Worm (Caenorhabditis elegans): ENCODE measurements around the gene clec-52.

The clec-52 gene

DNA sequence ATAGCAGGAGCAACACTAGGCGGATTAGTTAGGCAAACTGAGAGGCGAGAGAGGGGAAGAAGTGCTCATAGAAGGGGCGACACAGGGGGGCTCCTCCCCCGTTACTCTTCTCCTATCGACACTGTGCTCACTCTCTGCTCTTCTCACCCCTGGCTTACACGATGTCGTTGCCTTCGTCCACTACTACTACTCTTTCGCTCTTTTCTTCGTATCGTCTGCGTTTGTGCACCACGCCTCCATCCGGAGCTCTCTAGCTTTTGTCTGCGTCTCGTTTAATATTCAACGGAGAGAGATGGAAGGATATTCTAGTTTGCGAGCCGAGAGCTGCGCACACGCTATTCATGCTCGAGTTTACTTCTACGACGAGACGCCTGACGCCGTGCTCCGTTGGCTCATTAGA is 14.8 kb upstream of the clec-52 start:
- TF ChIP-seq dao-5 (tag; optimal IDR thresholded peaks at IDR 0.05) (no peak), him-1 (tag; optimal IDR thresholded peaks at IDR 0.05) (peak; percentile 50)

ce11 chrIV:8182566-8182965 is 14.0 kb upstream of the clec-52 start:
- TF ChIP-seq him-1 (tag; optimal IDR thresholded peaks at IDR 0.05) (no peak), W03F9.2 (tag; optimal IDR thresholded peaks at IDR 0.05) (no peak), dao-5 (tag; optimal IDR thresholded peaks at IDR 0.05) (no peak)

DNA sequence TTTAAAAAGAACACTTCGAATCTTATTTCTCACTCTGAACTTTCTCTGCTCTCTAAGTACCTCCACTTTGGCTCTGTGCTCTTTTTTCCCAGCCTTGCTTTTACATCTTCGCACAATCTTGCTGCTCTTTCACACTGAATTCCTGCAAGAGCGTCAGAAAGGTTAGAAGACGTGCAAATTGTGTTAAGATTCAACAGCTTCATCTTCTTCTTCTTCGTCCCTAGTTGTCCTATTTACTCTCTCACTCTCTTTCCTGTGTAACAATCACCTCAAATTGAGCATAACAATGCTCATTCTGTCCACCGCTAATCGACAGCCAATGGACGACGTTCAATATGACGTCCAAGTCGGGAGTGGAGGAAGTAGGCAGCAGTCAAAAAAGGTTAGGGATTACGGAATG is 12.8 kb upstream of the clec-52 start:
- TF ChIP-seq W03F9.2 (tag; optimal IDR thresholded peaks at IDR 0.05) (no peak), dao-5 (tag; optimal IDR thresholded peaks at IDR 0.05) (no peak), him-1 (tag; optimal IDR thresholded peaks at IDR 0.05) (no peak)

DNA sequence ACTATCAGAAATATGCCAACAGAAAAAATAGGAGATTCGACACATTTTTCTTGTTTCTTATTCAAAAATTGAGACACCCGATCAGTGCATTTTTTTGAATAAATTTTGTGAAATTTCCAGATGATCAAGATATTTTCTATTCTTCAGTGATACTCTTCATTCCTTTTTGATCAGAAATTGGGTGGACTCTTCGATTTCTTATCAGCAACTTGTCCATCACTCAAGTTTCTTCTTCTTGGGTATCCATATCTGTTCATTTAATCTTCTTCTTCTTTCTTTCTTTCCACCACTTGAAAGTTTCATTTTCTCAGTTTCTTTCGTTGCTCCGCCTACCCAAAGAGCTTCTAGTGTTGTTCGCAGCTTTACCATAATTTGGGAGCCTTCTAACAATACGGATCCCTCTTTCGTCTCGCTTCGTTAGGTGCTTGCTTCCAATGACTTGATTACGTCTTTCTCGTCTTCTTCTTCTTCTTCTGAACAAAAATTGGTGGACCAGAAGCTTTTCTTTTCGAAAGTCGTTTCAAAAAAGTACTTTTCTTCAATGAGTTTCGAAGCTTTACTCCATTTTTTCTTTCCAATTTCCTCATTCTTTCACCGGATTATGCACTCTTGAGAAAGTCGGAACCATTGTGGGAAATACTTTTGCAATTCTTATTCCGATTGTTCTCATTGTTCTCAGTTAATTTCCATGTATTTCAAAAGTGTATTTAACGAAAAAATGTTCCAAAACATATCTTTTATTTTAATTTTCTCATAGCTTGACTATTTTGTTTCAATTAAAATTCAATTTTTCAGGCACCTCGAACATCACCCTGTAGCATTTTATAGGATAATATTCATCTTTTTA is 7.3 kb upstream of the clec-52 start, which contains the start of gene pct-1:
pct-1 (plus strand) TSS at position 797 of the 847 bp plus-strand sequence.
- no peak for TF ChIP-seq him-1 (tag; optimal IDR thresholded peaks at IDR 0.05)
- TF ChIP-seq dao-5 (tag; optimal IDR thresholded peaks at IDR 0.05): no peak
- TF ChIP-seq W03F9.2 (tag; optimal IDR thresholded peaks at IDR 0.05): no peak

- TF ChIP-seq W03F9.2 (tag; optimal IDR thresholded peaks at IDR 0.05) (no peak), dao-5 (tag; optimal IDR thresholded peaks at IDR 0.05) (no peak), him-1 (tag; optimal IDR thresholded peaks at IDR 0.05) (no peak)
These were observed 6.2 kb upstream of the clec-52 start for ce11 chrIV:8174792-8175191.

ce11 chrIV:8173610-8174009 is 5.0 kb upstream of the clec-52 start:
- TF ChIP-seq W03F9.2 (tag; optimal IDR thresholded peaks at IDR 0.05) (no peak), him-1 (tag; optimal IDR thresholded peaks at IDR 0.05) (no peak), dao-5 (tag; optimal IDR thresholded peaks at IDR 0.05) (no peak)

DNA sequence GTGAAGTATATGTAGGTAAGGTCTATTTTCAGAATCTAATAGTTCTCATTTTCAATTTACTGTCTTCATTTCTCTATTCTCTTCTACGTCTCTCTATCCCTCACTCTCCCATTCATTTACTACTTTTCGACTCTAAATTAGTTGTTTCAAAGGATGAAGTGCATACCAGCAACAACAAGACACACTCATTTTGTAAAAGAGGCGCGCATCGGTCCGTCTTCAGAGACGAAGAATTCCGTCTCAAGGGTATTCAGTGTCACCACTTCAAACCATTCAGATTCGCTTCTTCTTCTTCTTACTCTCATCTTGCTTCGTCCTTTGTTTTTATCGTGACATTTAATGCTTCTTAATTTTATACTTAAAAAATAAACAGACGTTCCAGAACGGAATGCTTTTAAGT is 2.8 kb upstream of the clec-52 start:
- TF ChIP-seq W03F9.2 (tag; optimal IDR thresholded peaks at IDR 0.05): no peak

DNA sequence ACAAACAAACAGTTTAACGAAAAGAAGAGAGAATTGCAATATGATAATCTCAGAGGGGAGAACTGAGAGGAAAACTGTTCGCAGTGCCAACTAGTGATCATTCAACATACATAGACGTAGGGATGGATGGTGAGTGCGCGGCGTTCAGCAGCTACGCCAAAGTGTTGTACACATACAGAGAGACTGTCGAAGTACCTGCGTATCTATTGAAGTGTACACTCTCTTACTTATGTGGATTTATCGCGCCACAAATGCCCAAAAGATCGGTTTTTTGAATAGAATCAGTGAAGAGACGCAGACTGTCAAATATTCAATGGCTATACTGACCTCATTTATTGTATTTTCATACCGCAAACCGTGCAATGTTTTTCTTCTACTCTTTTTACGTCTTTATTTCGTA is 1.7 kb upstream of the clec-52 start:
- no peak for TF ChIP-seq him-1 (tag; optimal IDR thresholded peaks at IDR 0.05)
- TF ChIP-seq dao-5 (tag; optimal IDR thresholded peaks at IDR 0.05): no peak
- TF ChIP-seq W03F9.2 (tag; optimal IDR thresholded peaks at IDR 0.05): no peak

- TF ChIP-seq W03F9.2 (tag; optimal IDR thresholded peaks at IDR 0.05): no peak
- TF ChIP-seq dao-5 (tag; optimal IDR thresholded peaks at IDR 0.05): no peak
- TF ChIP-seq him-1 (tag; optimal IDR thresholded peaks at IDR 0.05): no peak
These were observed 1.1 kb upstream of the clec-52 start, which contains the start of gene C07G1.15 for ce11 chrIV:8169674-8170073. TSS of gene C07G1.15 (plus strand) at chrIV:8169974.

- TF ChIP-seq him-1 (tag; optimal IDR thresholded peaks at IDR 0.05) (no peak), dao-5 (tag; optimal IDR thresholded peaks at IDR 0.05) (no peak), W03F9.2 (tag; optimal IDR thresholded peaks at IDR 0.05) (no peak)
These were observed 2.6 kb downstream of the clec-52 start, which contains the start of gene B0218.7 for ce11 chrIV:8165950-8166349. TSS of gene B0218.7 (minus strand) at chrIV:8166050.

DNA sequence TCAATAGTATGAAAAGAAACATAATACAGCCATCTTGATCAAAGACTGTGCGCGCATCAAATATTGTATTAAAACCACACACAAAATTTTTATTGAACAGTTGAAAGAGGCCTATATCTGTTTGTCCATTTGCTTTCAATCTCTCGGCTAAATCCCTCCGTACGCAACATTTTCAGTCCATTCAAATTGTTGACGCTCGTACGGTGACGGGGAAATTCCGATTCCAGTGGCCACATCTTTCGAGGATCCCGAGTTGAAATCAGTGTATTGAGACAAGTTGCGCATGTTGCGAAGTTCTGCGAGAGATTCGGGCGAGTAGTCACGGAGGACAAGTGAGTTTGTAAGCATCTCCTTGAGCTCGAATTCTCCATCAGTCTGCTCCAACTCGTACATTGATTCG is 4.0 kb downstream of the clec-52 start:
- TF ChIP-seq him-1 (tag; optimal IDR thresholded peaks at IDR 0.05) (no peak), dao-5 (tag; optimal IDR thresholded peaks at IDR 0.05) (no peak), W03F9.2 (tag; optimal IDR thresholded peaks at IDR 0.05) (no peak)

DNA sequence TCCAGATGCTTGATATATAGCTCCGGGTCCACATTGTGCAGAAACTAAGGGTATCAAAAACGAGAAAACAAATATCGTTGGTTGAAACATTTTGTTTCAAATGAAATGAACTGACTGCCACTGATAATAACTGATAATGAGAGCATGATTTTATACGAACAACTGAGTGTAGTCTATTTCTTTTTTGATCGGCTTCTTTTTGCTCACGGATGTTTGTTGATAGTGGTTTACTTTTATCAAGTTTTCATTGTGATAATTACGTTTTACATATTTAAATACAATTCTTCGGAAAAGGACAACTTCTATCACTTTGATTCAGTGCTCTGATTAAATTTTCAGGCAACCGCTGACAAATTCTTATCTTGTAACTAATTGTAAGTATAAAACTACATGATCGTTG is 4.9 kb downstream of the clec-52 start, which contains the start of gene clec-51:
clec-51 (minus strand) TSS at position 114 of the 400 bp plus-strand sequence.
- no peak for TF ChIP-seq dao-5 (tag; optimal IDR thresholded peaks at IDR 0.05)

ce11 chrIV:8161774-8162173 is 6.8 kb downstream of the clec-52 start:
- TF ChIP-seq dao-5 (tag; optimal IDR thresholded peaks at IDR 0.05) (no peak), him-1 (tag; optimal IDR thresholded peaks at IDR 0.05) (no peak), W03F9.2 (tag; optimal IDR thresholded peaks at IDR 0.05) (no peak)

ce11 chrIV:8159995-8160394 is 8.6 kb downstream of the clec-52 start:
- TF ChIP-seq W03F9.2 (tag; optimal IDR thresholded peaks at IDR 0.05) (no peak), him-1 (tag; optimal IDR thresholded peaks at IDR 0.05) (no peak), dao-5 (tag; optimal IDR thresholded peaks at IDR 0.05) (no peak)

- no peak for TF ChIP-seq him-1 (tag; optimal IDR thresholded peaks at IDR 0.05)
- TF ChIP-seq dao-5 (tag; optimal IDR thresholded peaks at IDR 0.05): no peak
- TF ChIP-seq W03F9.2 (tag; optimal IDR thresholded peaks at IDR 0.05): no peak
These were observed 9.5 kb downstream of the clec-52 start, which contains the start of gene faah-1 for ce11 chrIV:8159087-8159486. TSS of gene faah-1 (plus strand) at chrIV:8159387.

All from whole organism, L4/young adult.